Fruit fly (Drosophila melanogaster): ENCODE data around the gene CG17931.

CG17931 gene

DNA sequence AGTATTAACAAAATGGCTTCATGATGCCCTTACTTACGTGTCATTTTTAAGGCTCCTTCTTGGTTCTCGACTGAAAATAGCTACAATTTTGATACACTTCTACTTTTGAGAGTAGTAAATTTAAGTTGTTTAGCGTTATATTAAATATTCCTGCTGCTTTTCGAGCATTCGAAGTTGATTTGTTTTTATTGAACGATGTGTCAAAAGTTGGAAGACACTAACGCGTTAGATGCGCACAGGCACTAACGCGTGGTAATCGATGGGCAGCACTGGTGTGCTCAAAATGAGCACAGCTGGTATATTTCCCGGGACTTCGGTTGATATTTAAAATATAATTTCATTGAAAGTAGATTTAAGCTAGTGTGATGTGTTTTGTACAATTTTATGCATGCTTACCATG is at the start of gene CG17931:
TSS of gene CG17931 (minus strand) at position 369 of the 400 bp plus-strand sequence.
- TF ChIP-seq dsf (GFP tag; optimal IDR thresholded peaks at IDR 0.05; ENCODE audit: borderline replicate concordance) (no peak), Vsx2 (GFP tag; optimal IDR thresholded peaks at IDR 0.05; ENCODE audit: partially characterized antibody) (peak; percentile 27), fru (GFP tag; optimal IDR thresholded peaks at IDR 0.05) (no peak), CrebA (GFP tag; optimal IDR thresholded peaks at IDR 0.05; ENCODE audit: borderline replicate concordance) (peak; percentile 38)

DNA sequence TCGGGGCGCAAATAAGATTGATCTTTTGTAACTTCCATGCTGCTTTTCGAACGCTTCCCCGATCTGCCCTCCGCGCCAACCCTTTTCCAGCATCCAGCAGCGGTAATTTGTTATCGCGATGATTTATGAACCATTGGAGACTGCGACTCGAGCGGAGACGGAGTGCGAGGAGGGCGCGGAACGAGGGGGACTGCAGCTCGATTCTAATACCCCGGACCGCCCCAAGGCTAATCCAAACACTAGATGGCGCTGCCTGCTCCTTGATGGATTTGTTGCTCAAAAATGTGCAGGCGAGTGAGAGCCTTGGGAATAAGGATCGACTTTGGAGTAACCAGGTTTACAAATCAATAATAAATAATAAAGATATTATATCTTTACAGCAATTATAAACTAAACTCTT is 49.2 kb upstream of the CG17931 start:
- no peak for TF ChIP-seq Abd-B (GFP tag; optimal IDR thresholded peaks at IDR 0.05)
- TF ChIP-seq Dfd (GFP tag; optimal IDR thresholded peaks at IDR 0.05) = no peak

DNA sequence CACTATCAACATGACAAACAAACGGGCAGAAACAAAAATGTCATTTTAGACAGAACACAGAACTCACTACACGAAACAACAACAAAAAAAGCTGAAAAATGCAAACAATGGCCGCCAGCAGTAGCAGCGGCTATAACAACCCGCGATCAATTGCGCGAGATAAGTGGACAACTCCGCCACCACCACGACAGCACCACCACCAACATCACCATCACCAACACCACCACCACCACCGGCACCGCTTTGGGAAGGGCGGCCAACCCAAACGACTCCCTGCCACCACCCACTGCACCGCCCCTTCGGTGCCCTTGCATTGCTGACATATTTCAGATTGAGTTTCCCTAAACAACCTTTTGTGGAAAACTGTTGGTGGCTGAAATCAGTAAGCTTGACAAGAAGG is 47.4 kb upstream of the CG17931 start:
- no peak for TF ChIP-seq pan (optimal IDR thresholded peaks at IDR 0.05)
- TF ChIP-seq Sp1 (GFP tag; optimal IDR thresholded peaks at IDR 0.05) = no peak
- TF ChIP-seq ey (GFP tag; optimal IDR thresholded peaks at IDR 0.05) = no peak
- no peak for TF ChIP-seq Dif (GFP tag; optimal IDR thresholded peaks at IDR 0.05; ENCODE audit: partially characterized antibody)
- no peak for TF ChIP-seq Myc (optimal IDR thresholded peaks at IDR 0.05)
- TF ChIP-seq dmrt93B (GFP tag; optimal IDR thresholded peaks at IDR 0.05) = no peak
- TF ChIP-seq GATAd (GFP tag; optimal IDR thresholded peaks at IDR 0.05) = no peak

DNA sequence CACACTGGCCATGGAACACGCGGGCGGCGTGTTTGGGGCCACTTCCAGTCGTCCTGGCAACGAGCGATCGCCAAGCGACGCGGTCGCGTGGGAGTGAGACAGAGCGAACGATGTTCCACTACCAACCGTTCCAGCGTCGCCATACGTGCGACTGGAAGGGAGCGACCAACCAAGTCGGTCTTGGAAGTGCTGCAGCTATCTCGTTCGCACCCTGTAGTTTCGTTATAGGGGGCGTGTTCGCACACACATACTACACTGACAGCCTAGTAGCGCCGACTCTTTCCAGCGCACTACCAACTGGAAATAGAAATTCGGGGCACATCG is 44.4 kb upstream of the CG17931 start:
- TF ChIP-seq CrebA (GFP tag; optimal IDR thresholded peaks at IDR 0.05; ENCODE audit: borderline replicate concordance) = no peak
- peak; percentile 11 for TF ChIP-seq Dif (GFP tag; optimal IDR thresholded peaks at IDR 0.05; ENCODE audit: partially characterized antibody)

- TF ChIP-seq h (GFP tag; optimal IDR thresholded peaks at IDR 0.05) (no peak), Hnf4 (GFP tag; optimal IDR thresholded peaks at IDR 0.05) (no peak), Sp1 (GFP tag; optimal IDR thresholded peaks at IDR 0.05) (no peak), pan (optimal IDR thresholded peaks at IDR 0.05) (peak; percentile 38), Dif (GFP tag; optimal IDR thresholded peaks at IDR 0.05; ENCODE audit: partially characterized antibody) (no peak), CG9705 (GFP tag; optimal IDR thresholded peaks at IDR 0.05) (no peak), Myc (optimal IDR thresholded peaks at IDR 0.05) (no peak), dmrt93B (GFP tag; optimal IDR thresholded peaks at IDR 0.05) (no peak)
Measured at dm6 chr3R:16403023-16403733, 43.9 kb upstream of the CG17931 start, which contains the start of gene ss. Gene ss, minus strand, starts transcription at chr3R:16403690.

DNA sequence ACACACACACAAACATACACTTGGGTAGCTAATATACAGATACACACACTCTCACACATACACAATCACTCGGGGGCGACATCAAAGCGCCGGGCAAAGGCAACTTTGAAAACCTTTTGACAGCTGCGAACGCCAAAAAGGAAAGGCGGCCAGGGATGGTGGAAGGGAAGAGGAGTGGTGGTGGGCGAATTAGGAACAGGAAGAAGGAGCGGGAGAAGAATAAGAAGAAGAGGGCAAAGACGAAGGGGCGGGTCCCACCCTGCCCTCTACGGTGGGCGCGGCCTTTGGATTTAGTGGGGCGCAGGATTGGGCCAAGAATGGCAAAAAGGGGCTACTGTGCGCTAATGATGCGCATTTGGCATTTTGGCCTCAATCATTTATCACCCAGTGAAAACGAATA is 37.3 kb upstream of the CG17931 start:
- TF ChIP-seq sv (GFP tag; optimal IDR thresholded peaks at IDR 0.05) (no peak), Hr78 (GFP tag; optimal IDR thresholded peaks at IDR 0.05) (no peak), GATAd (GFP tag; optimal IDR thresholded peaks at IDR 0.05) (no peak), Dfd (GFP tag; optimal IDR thresholded peaks at IDR 0.05) (no peak), brk (GFP tag; optimal IDR thresholded peaks at IDR 0.05) (no peak), Mio (GFP tag; optimal IDR thresholded peaks at IDR 0.05) (no peak), Myc (optimal IDR thresholded peaks at IDR 0.05) (no peak)

- TF ChIP-seq foxo (GFP tag; optimal IDR thresholded peaks at IDR 0.05) (peak in 1 of 2 experiments; percentile 64), fru (GFP tag; optimal IDR thresholded peaks at IDR 0.05) (peak; percentile 43), h (GFP tag; optimal IDR thresholded peaks at IDR 0.05) (peak; percentile 53), Mio (GFP tag; optimal IDR thresholded peaks at IDR 0.05) (no peak), OdsH (GFP tag; optimal IDR thresholded peaks at IDR 0.05) (peak; percentile 36), psq (GFP tag; optimal IDR thresholded peaks at IDR 0.05) (peak; percentile 41), rgr (GFP tag; optimal IDR thresholded peaks at IDR 0.05) (peak; percentile 27), Sp1 (GFP tag; optimal IDR thresholded peaks at IDR 0.05) (peak; percentile 40), Vsx2 (GFP tag; optimal IDR thresholded peaks at IDR 0.05; ENCODE audit: partially characterized antibody) (no peak), Hnf4 (GFP tag; optimal IDR thresholded peaks at IDR 0.05) (no peak), tai (GFP tag; optimal IDR thresholded peaks at IDR 0.05) (no peak), br (GFP tag; optimal IDR thresholded peaks at IDR 0.05) (peak; percentile 23), ey (GFP tag; optimal IDR thresholded peaks at IDR 0.05) (peak; percentile 22), HLH106 (tag; optimal IDR thresholded peaks at IDR 0.05) (peak; percentile 53)
Measured at dm6 chr3R:16395448-16395847, 36.2 kb upstream of the CG17931 start.

Data from whole organism, wandering third instar larva.